Worm (Caenorhabditis elegans): ENCODE data around the gene C44H9.6.

C44H9.6 gene

DNA sequence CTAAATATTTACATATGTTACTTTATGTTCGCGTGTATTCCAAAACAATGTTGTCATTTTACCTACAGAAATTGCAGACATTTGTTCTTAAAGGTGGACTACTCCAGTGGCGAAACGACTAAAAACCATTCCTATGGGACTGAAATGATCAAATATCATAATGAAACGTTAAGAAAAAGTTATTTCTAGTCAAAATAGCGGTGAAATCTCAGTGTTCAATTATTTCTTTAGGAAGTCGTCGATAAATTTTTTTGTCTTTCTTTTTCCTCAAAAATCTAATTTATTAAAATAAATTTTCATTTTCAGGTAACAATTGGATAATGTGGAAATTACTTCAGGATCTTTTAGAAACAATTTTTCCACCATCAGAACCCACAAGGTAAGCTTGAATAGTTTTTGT, 9.8 kb downstream of the C44H9.6 start, which contains the start of gene C44H9.4:
C44H9.4 (plus strand) TSS at position 301 of the 400 bp plus-strand sequence.
- TF ChIP-seq repo-1 (tag; optimal IDR thresholded peaks at IDR 0.05) (no peak), attf-5 (GFP tag; optimal IDR thresholded peaks at IDR 0.05) (no peak), nhr-27 (tag; optimal IDR thresholded peaks at IDR 0.05) (no peak)

DNA sequence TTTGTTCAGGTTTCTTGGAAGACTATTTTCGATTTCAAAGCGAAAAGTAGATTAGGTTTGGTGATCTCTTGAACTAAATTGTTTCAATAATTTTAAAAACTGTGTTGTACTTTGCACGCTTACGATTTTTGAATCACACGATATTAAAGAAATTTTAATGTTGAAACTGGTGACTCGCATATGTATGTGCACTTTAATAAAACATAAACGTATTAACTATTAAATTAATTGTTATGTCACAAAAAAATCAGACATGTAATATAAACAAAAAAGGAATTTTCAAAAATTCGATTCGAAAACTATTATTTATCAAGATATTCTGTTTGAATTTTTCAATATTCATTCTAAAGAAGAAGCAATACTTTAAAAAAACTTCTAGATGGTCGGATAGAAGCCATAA, 17.9 kb downstream of the C44H9.6 start, which contains the start of gene ugt-15:
ugt-15 (plus strand) TSS at position 301 of the 400 bp plus-strand sequence.
- TF ChIP-seq ama-1 (optimal IDR thresholded peaks at IDR 0.05) (no peak), ama-1 (GFP tag; optimal IDR thresholded peaks at IDR 0.05) (no peak), nhr-80 (tag; optimal IDR thresholded peaks at IDR 0.05) (peak; percentile 18)

DNA sequence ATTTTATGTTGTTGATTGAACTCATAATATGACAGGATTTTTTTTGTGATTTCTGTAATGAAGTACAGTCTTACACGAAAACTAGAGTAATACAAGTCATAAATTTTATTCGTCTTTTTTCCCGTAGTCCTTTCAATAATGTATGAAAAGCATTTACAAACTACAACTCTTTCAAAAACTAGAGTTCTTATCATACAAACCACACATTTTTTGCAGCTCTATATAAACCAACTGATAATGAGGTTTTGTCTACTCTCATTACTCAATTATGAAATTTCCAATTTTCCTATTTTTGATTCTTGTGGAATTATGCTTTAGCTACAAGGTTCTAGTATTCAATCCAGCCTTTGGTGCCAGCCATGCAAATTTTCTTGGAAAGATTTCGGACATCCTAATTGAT, 20.4 kb downstream of the C44H9.6 start, which contains the start of gene ugt-16:
ugt-16 (plus strand) TSS at position 248 of the 400 bp plus-strand sequence.
- TF ChIP-seq nhr-80 (tag; optimal IDR thresholded peaks at IDR 0.05), result peak; percentile 51
- TF ChIP-seq hmg-20 (GFP tag; IDR thresholded peaks at IDR 0.05), result no peak

DNA sequence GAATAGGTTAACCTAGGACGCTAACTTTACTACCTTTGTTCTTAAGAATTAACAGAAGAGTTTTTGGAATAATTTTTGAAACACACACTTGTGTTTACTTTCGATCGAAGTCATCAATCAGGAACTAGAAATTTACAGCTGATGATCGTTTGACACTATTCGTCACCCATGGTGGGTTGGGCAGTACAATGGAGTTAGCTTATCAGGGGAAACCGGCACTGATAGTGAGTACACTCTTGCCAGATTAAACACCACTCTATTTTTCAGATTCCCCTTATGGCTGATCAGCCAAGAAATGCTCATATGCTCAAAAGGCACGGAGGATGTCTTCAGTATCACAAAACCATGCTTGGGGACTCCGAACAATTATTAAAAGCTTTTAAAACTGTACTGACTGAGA, 23.1 kb downstream of the C44H9.6 start:
- TF ChIP-seq zim-3 (tag; optimal IDR thresholded peaks at IDR 0.05) (no peak), nhr-80 (tag; optimal IDR thresholded peaks at IDR 0.05) (peak; percentile 46)

ce11 chrV:12819792-12820453, 25.2 kb downstream of the C44H9.6 start, which contains the start of the genes ZC443.4 and ugt-18:
ZC443.4 (minus strand) TSS chrV:12819886.
ugt-18 (plus strand) TSS chrV:12820260.
- TF ChIP-seq nhr-80 (tag; optimal IDR thresholded peaks at IDR 0.05) (peak; percentile 5), mcd-1 (GFP tag; IDR thresholded peaks at IDR 0.05) (no peak), aptf-3 (GFP tag; IDR thresholded peaks at IDR 0.05) (no peak), egrh-3 (GFP tag; IDR thresholded peaks at IDR 0.05) (no peak), dox-1 (GFP tag; IDR thresholded peaks at IDR 0.05) (no peak), F55B11.4 (tag; optimal IDR thresholded peaks at IDR 0.05; ENCODE audit: borderline replicate concordance, insufficient read depth) (no peak), ceh-58 (GFP tag; IDR thresholded peaks at IDR 0.05) (no peak)

ce11 chrV:12819155-12819554, 26.0 kb downstream of the C44H9.6 start:
- peak; percentile 4 for TF ChIP-seq ztf-18 (tag; optimal IDR thresholded peaks at IDR 0.05)
- no peak for TF ChIP-seq somi-1 (GFP tag; optimal IDR thresholded peaks at IDR 0.05)
- TF ChIP-seq rec-8 (tag; optimal IDR thresholded peaks at IDR 0.05), result no peak
- no peak for TF ChIP-seq mel-28 (tag; optimal IDR thresholded peaks at IDR 0.05; ENCODE audit: borderline replicate concordance)
- no peak for TF ChIP-seq ztf-25 (GFP tag; IDR thresholded peaks at IDR 0.05)
- no peak for TF ChIP-seq attf-6 (GFP tag; IDR thresholded peaks at IDR 0.05)
- TF ChIP-seq nhr-120 (GFP tag; IDR thresholded peaks at IDR 0.05), result no peak
- peak; percentile 64 for TF ChIP-seq K12H6.12 (tag; optimal IDR thresholded peaks at IDR 0.05)
- TF ChIP-seq efl-1 (GFP tag; optimal IDR thresholded peaks at IDR 0.05), result no peak
- TF ChIP-seq B0261.1 (tag; optimal IDR thresholded peaks at IDR 0.05), result no peak
- no peak for TF ChIP-seq pha-4 (tag; optimal IDR thresholded peaks at IDR 0.05)
- TF ChIP-seq madf-10 (tag; optimal IDR thresholded peaks at IDR 0.05), result peak; percentile 71
- TF ChIP-seq hlh-26 (GFP tag; conservative IDR thresholded peaks at IDR 0.05), result no peak
- TF ChIP-seq egl-44 (GFP tag; IDR thresholded peaks at IDR 0.05), result no peak
- TF ChIP-seq unc-130 (GFP tag; optimal IDR thresholded peaks at IDR 0.05), result no peak
- TF ChIP-seq repo-1 (tag; optimal IDR thresholded peaks at IDR 0.05), result no peak
- 0 out of 2 replicates have a peak, but pooled peaks have one; percentile 39 for TF ChIP-seq dox-1 (GFP tag; IDR thresholded peaks at IDR 0.05)
- no peak for TF ChIP-seq ama-1 (optimal IDR thresholded peaks at IDR 0.05)
- no peak for TF ChIP-seq ama-1 (GFP tag; optimal IDR thresholded peaks at IDR 0.05)
- TF ChIP-seq pbrm-1 (GFP tag; IDR thresholded peaks at IDR 0.05), result peak; percentile 57; the same call in 1 of the 2 replicates
- no peak for TF ChIP-seq akir-1 (GFP tag; optimal IDR thresholded peaks at IDR 0.05)
- TF ChIP-seq nhr-90 (tag; optimal IDR thresholded peaks at IDR 0.05), result no peak
- no peak for TF ChIP-seq ceh-79 (tag; optimal IDR thresholded peaks at IDR 0.05)
- TF ChIP-seq attf-5 (GFP tag; optimal IDR thresholded peaks at IDR 0.05), result peak; percentile 50
- TF ChIP-seq nhr-80 (tag; optimal IDR thresholded peaks at IDR 0.05), result no peak
- 0 out of 2 replicates have a peak, but pooled peaks have one; percentile 13 for TF ChIP-seq cebp-1 (GFP tag; IDR thresholded peaks at IDR 0.05)
- peak; percentile 52 for TF ChIP-seq cebp-1 (tag; optimal IDR thresholded peaks at IDR 0.05)
- TF ChIP-seq atf-7 (tag; optimal IDR thresholded peaks at IDR 0.05), result no peak
- no peak for TF ChIP-seq hmg-1.2 (GFP tag; IDR thresholded peaks at IDR 0.05)
- TF ChIP-seq nfya-1 (tag; optimal IDR thresholded peaks at IDR 0.05; ENCODE audit: borderline replicate concordance, insufficient read depth), result no peak

Measured in whole organism, young adult.